Fruit fly (Drosophila melanogaster) whole organism: ENCODE measurements around the gene CG9515.

Source experiments
- Dll ChIP-seq: fragments of >200 bp; optimal IDR thresholded peaks from 2 replicates; lab custom pipeline; 2017
- pan ChIP-seq: fragments of >200 bp; optimal IDR thresholded peaks from 2 replicates; lab custom pipeline; 2017
- psq ChIP-seq: fragments of >200 bp; optimal IDR thresholded peaks from 2 replicates; lab custom pipeline; 2017

dm6 chr2L:8894224-8894623 is 48.8 kb downstream of the CG9515 start:
- TF ChIP-seq pan (no peak), psq (no peak), Dll (lab: Kevin White, UChicago) (no peak)
